Worm (Caenorhabditis elegans) whole organism, early embryonic: ENCODE measurements around the gene daf-15.

Experiments
- B0310.2 ChIP-seq: sonication (generic microtip); optimal IDR thresholded peaks from 2 replicates; lab custom pipeline; 2016; ENCODE audit warnings: mild to moderate bottlenecking, missing genetic modification characterization, missing compliant biosample characterization
- F13C5.2 ChIP-seq: sonication (generic microtip); optimal IDR thresholded peaks from 2 replicates; lab custom pipeline; 2017; ENCODE audit warnings: mild to moderate bottlenecking, missing genetic modification characterization, inconsistent platforms, missing compliant biosample characterization
- aly-1 ChIP-seq: sonication (generic microtip); optimal IDR thresholded peaks from 2 replicates; lab custom pipeline; 2016; ENCODE audit warnings: missing genetic modification characterization, missing compliant biosample characterization
- ama-1 ChIP-seq: fragments of 150-350 bp; optimal IDR thresholded peaks from 2 replicates; lab custom pipeline; 2014
- ceh-13 ChIP-seq: fragments of 200-800 bp; sonication (Bioruptor generic); optimal IDR thresholded peaks from 2 replicates; lab custom pipeline; 2018; ENCODE audit warnings: mild to moderate bottlenecking, missing genetic modification characterization, missing compliant biosample characterization
- ceh-36 ChIP-seq: sonication (generic microtip); optimal IDR thresholded peaks from 2 replicates; lab custom pipeline; 2016; ENCODE audit warnings: missing genetic modification characterization, inconsistent platforms, missing compliant biosample characterization
- ets-7 ChIP-seq: sonication (generic microtip); optimal IDR thresholded peaks from 2 replicates; lab custom pipeline; 2016; ENCODE audit warnings: missing genotype, missing genetic modification characterization, missing compliant biosample characterization
- flt-1 ChIP-seq: fragments of 200-800 bp; sonication (Bioruptor generic); IDR thresholded peaks from 2 replicates; pipeline ENCODE4 v1.3.6; 2022; ENCODE audit warnings: missing genetic modification characterization, missing compliant biosample characterization
- hmbx-1 ChIP-seq: sonication (generic microtip); optimal IDR thresholded peaks from 2 replicates; lab custom pipeline; 2016; ENCODE audit warnings: mild to moderate bottlenecking, missing genetic modification characterization, missing compliant biosample characterization
- hmg-4 ChIP-seq: fragments of 200-800 bp; sonication (Bioruptor generic); optimal IDR thresholded peaks from 2 replicates; lab custom pipeline; 2018; ENCODE audit warnings: mild to moderate bottlenecking, missing genetic modification characterization, missing compliant biosample characterization
- hnd-1 ChIP-seq: sonication (generic microtip); optimal IDR thresholded peaks from 2 replicates; lab custom pipeline; 2016; ENCODE audit warnings: missing genetic modification characterization, missing compliant biosample characterization
- pes-1 ChIP-seq: fragments of 200-800 bp; sonication (Bioruptor generic); IDR thresholded peaks from 2 replicates; pipeline ENCODE4 v1.3.6; 2022; ENCODE audit warnings: missing genetic modification reagents, missing genetic modification characterization, missing compliant biosample characterization
- scrt-1 ChIP-seq: fragments of 200-800 bp; sonication (Bioruptor generic); IDR thresholded peaks from 2 replicates; pipeline ENCODE4 v1.3.6; 2022; ENCODE audit warnings: missing genetic modification characterization, missing compliant biosample characterization
- tbx-11 ChIP-seq: fragments of 200-800 bp; sonication (Bioruptor generic); IDR thresholded peaks from 2 replicates; pipeline ENCODE4 v1.3.6; 2022; ENCODE audit warnings: missing genetic modification characterization, missing compliant biosample characterization
- tbx-37 ChIP-seq: fragments of 200-800 bp; sonication (Bioruptor generic); conservative IDR thresholded peaks from 2 replicates; pipeline ENCODE4 v1.3.6; 2022; ENCODE audit warnings: missing genetic modification reagents, missing genetic modification characterization, missing compliant biosample characterization
- tra-4 ChIP-seq: sonication (generic microtip); optimal IDR thresholded peaks from 2 replicates; lab custom pipeline; 2017; ENCODE audit warnings: missing genetic modification characterization, missing compliant biosample characterization

Gene daf-15

DNA sequence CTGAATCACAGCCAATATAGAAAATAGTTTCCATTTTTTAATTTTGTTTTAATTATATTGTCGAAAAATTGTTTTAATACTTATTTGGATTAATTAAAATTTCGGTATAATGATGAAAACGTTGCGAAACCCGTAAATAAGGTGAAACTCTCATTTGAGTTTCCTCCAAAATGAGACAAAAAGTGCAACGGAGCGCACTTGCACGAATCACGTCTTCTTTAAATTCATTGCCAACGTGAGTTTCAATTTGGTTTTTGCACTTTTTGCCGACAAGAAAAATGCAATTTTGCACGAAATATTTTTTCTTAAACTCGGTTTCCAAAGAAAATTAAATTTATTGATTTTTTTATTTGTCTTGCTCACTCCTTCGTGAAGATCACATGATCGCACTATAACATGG, at the start of gene daf-15:
TSS of gene daf-15 (plus strand) at position 171 of the 400 bp plus-strand sequence.
- TF ChIP-seq scrt-1 (GFP tag; lab: Robert Waterston, UW), result no peak
- no peak for TF ChIP-seq ceh-13
- TF ChIP-seq tbx-37 (GFP tag; lab: Robert Waterston, UW), result no peak
- no peak for TF ChIP-seq B0310.2 (tag; lab: Kevin White, UChicago)
- TF ChIP-seq tra-4 (tag; lab: Kevin White, UChicago), result no peak
- no peak for TF ChIP-seq tbx-11 (GFP tag; lab: Robert Waterston, UW)
- TF ChIP-seq aly-1, result no peak
- no peak for TF ChIP-seq hmbx-1 (tag; lab: Kevin White, UChicago)
- no peak for TF ChIP-seq ets-7 (tag; lab: Kevin White, UChicago)

DNA sequence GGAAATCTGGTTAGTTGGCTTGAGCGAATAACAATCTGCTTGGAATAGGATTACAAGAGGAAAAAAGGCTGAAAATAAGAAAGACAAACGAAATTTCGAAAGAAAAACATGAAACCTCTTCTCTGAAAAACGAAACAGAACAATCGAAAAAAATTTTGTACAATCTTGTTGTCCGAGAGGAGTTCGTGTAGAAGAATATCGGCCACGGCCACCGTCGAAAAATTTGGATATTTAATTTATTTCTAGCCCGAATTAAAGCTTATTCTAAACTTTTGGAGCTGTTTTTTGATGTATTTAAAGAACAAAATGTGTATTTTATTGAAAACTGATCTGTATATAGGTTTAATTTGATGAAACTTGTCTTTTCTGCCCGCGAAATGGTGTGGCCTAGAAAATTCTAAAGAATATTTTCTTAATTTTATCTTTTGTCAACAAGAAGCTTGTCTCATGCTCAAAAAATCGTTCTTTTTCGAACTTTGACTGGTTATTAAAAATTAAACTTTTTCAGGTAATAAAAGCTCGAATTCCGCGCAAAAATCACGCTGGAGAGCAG, 49.4 kb upstream of the daf-15 start, which contains the start of gene T20D3.5:
TSS of gene T20D3.5 (plus strand) at position 503 of the 553 bp plus-strand sequence.
- TF ChIP-seq tra-4 (tag; lab: Kevin White, UChicago) (no peak), flt-1 (GFP tag; lab: Robert Waterston, UW) (no peak), hmbx-1 (tag; lab: Kevin White, UChicago) (no peak), hmg-4 (no peak), pes-1 (GFP tag; lab: Robert Waterston, UW) (no peak), aly-1 (no peak), hnd-1 (tag; lab: Kevin White, UChicago) (no peak), B0310.2 (tag; lab: Kevin White, UChicago) (no peak), ets-7 (tag; lab: Kevin White, UChicago) (no peak), ceh-13 (no peak), tbx-11 (GFP tag; lab: Robert Waterston, UW) (no peak), F13C5.2 (tag; lab: Kevin White, UChicago) (no peak), ama-1 (no peak)

DNA sequence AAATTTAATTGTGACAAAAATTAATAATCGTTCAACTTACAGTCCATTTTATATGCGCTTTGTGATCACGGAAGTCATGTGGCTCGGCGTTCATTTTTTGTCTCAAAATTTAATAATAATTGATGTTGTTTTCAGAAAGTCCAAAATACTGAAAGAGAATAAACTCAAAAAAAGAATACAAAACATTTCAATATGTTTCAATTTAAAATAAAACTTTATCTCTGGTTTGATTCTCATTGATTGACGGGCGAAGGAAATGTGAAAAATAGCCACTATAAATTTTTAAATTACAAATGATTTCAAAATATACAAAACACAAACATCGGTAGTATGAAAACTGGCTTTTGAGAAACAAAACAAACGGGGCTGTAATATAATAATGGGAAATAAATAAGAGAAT, 46.8 kb upstream of the daf-15 start, which contains the start of gene T20D3.6:
TSS of gene T20D3.6 (minus strand) at position 101 of the 400 bp plus-strand sequence.
- TF ChIP-seq B0310.2 (tag; lab: Kevin White, UChicago) (no peak), aly-1 (no peak), F13C5.2 (tag; lab: Kevin White, UChicago) (no peak), ceh-13 (no peak), ama-1 (no peak)

DNA sequence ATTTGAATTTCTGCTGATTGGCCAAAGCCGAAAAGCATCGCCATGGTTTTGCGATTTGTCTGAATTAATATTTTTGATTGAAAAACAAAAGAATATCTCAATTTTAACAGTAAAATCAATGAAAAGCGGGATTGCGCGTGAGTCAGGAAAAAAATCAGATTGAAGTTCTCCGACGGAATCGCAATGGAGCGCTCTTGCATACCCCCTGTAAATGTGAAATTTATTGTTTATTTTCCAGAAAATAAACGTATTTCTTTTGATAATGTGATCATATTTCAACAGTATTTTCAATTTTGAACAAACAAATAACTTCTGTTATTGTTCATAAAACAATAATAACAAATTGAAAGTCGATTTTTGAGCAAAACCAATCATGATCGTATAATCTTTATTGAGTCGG, 44.4 kb upstream of the daf-15 start, which contains the start of gene vps-26:
TSS of gene vps-26 (minus strand) at position 200 of the 400 bp plus-strand sequence.
- TF ChIP-seq F13C5.2 (tag; lab: Kevin White, UChicago) (no peak), tbx-37 (GFP tag; lab: Robert Waterston, UW) (no peak), hmbx-1 (tag; lab: Kevin White, UChicago) (no peak), tra-4 (tag; lab: Kevin White, UChicago) (no peak), scrt-1 (GFP tag; lab: Robert Waterston, UW) (no peak), hnd-1 (tag; lab: Kevin White, UChicago) (no peak), ama-1 (no peak), hmg-4 (no peak), aly-1 (no peak)

DNA sequence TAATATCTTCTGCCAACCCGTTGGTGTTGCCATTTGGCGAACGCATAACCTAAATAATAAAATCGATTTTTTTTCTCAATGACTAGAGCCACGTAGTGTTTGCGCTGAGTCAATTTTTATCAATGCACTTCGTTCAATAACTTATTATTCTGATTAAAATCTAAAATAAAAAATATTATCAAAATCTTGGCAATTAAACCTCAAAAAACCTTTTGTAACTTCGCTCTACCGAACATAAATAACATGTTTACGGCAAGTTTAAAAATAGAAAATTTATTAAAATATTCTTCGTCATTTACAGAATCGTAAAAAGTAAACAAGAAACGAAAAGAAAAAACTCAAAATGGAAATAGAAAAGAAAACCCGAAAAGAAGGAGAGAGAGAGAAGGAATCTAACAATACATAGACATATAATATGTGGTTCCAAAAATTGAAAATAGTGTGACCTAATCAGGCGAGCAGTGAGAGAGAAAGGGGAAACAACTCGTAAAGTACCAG, 42.9 kb upstream of the daf-15 start, which contains the start of gene pigc-1:
TSS of gene pigc-1 (minus strand) at position 51 of the 498 bp plus-strand sequence.
- no peak for TF ChIP-seq ama-1

DNA sequence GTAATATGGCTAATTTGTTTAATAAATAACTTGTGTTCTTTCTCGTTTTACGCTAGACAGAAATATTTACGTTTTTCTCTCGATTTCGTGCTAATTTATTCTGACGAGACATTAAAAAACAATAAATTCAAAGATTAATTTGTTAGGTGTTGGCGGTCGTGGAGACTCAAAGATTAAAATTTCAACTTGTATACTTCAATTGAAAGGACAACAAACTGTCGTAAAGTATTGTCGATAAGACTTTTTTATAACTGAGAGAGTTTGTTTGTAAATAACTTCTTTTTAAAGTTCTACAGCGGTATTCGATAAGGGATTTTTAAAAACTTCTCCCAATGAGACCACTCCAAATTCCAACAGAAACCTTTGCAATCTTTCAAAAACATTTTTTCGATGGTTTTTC, 32.3 kb upstream of the daf-15 start:
- TF ChIP-seq aly-1 (no peak), hmbx-1 (tag; lab: Kevin White, UChicago) (no peak), tbx-37 (GFP tag; lab: Robert Waterston, UW) (no peak)

DNA sequence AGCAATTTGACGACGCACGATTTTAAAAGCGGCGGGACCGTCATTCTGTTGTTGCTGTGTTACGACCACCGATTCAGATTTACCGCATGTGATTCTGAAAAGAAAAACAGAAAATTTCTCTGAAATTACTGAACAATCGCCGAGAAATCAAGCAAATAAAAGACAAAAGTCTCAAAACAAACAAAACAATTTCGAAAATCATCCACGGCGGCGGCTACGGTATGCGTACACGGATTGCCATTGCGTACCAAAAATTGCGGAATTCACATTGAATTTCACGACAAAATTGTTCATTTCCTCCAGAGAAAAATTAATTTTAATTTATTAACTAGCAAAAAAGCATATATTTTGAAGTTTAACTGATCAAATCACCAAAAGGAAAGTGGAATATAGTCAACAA, 19.6 kb upstream of the daf-15 start, which contains the start of gene pezo-1:
TSS of gene pezo-1 (minus strand) at position 101 of the 400 bp plus-strand sequence.
- TF ChIP-seq tbx-11 (GFP tag; lab: Robert Waterston, UW) (no peak), hnd-1 (tag; lab: Kevin White, UChicago) (no peak), ceh-36 (no peak), ceh-13 (no peak), hmg-4 (no peak), flt-1 (GFP tag; lab: Robert Waterston, UW) (no peak), tbx-37 (GFP tag; lab: Robert Waterston, UW) (no peak), ama-1 (no peak)

DNA sequence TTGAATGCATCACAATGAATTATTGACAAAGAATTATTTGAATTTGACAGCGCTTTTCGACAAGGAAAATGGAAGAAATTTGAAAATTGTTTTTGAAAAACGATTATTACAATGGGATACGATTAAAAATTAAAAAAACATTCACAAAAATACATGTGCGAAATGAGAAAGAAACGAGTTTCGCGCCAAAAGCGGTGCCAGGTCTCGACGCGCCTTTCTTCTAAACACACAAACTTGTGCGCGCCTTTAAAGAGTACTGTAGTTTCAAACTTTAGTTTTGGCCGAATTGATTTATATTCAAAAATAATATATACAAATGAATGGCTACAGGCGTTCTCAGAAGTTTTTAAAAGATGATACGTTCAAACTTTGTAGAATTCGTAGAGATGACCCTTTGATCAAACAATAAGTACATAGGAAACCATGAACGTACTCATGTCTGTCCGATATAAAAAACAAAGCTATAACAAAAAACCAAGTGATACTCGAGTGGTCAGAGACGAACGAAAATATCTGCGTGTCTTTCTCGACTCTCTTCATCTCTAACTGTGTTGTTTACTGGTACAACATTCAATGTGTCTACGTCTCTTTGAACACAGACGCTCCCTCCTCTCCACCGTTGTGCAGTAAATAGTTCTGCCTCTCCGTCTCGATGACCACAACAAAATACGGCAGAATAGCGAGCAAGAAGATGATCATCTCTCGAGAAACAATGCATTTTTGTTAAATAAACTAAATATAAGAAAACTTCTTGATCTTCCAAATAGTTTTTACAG, 18.0 kb upstream of the daf-15 start:
- no peak for TF ChIP-seq tra-4 (tag; lab: Kevin White, UChicago)

DNA sequence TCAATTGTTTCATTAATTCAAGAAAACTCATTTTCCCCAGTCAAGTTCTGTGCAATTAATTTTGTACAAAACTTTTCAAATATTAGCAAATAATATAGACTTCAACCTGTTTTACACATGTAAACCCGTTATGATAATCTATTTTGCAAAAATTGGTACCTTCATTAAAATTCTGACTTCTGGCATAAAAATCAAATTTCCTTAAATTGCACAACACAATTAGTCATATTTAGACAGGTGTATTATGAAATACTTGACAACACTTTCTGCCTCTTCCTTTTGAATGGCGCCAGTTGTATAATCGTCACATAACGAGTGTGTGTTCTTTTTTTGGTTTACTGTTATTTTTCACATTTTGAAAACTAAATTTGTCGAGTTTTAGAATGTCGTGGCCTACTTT, 14.9 kb upstream of the daf-15 start, which contains the start of gene fbxc-58:
TSS of gene fbxc-58 (plus strand) at position 383 of the 400 bp plus-strand sequence.
- TF ChIP-seq ceh-13 (no peak), hmg-4 (no peak), scrt-1 (GFP tag; lab: Robert Waterston, UW) (no peak), B0310.2 (tag; lab: Kevin White, UChicago) (no peak), ceh-36 (no peak)
